Fruit fly (Drosophila melanogaster): Measurements from ENCODE around the gene CG43083.

dm6 chr3L:15599190-15599589 is 49.2 kb upstream of the CG43083 start:
- no peak for TF ChIP-seq CG14711 (tag; optimal IDR thresholded peaks at IDR 0.05)
- no peak for TF ChIP-seq CG11617 (GFP tag; optimal IDR thresholded peaks at IDR 0.05)
- TF ChIP-seq Hr96 (GFP tag; optimal IDR thresholded peaks at IDR 0.05) = no peak
- TF ChIP-seq bab1 (GFP tag; optimal IDR thresholded peaks at IDR 0.05) = no peak
- TF ChIP-seq tj (GFP tag; optimal IDR thresholded peaks at IDR 0.05) = no peak
- no peak for TF ChIP-seq CG7045 (GFP tag; optimal IDR thresholded peaks at IDR 0.05)
- no peak for TF ChIP-seq CG12768 (GFP tag; optimal IDR thresholded peaks at IDR 0.05)
- no peak for TF ChIP-seq kay (GFP tag; ENCODE audit: borderline replicate concordance)

Data from whole organism, adult.